Worm (Caenorhabditis elegans): ENCODE measurements around the gene F19C7.2.

- no peak for TF ChIP-seq xnd-1 (tag; optimal IDR thresholded peaks at IDR 0.05)
- TF ChIP-seq ceh-27 (GFP tag; optimal IDR thresholded peaks at IDR 0.05): no peak
- TF ChIP-seq zfh-2 (GFP tag; conservative IDR thresholded peaks at IDR 0.05): no peak
- no peak for TF ChIP-seq attf-5 (GFP tag; optimal IDR thresholded peaks at IDR 0.05)
- TF ChIP-seq nfya-1 (tag; optimal IDR thresholded peaks at IDR 0.05; ENCODE audit: borderline replicate concordance, insufficient read depth): no peak
- no peak for TF ChIP-seq somi-1 (GFP tag; optimal IDR thresholded peaks at IDR 0.05)
- no peak for TF ChIP-seq unc-62 (GFP tag; optimal IDR thresholded peaks at IDR 0.05)
- no peak for TF ChIP-seq ceh-40 (GFP tag; IDR thresholded peaks at IDR 0.05)
- TF ChIP-seq B0035.1 (tag; optimal IDR thresholded peaks at IDR 0.05): no peak
- no peak for TF ChIP-seq madf-10 (tag; optimal IDR thresholded peaks at IDR 0.05)
- no peak for TF ChIP-seq akir-1 (GFP tag; optimal IDR thresholded peaks at IDR 0.05)
- no peak for TF ChIP-seq pbrm-1 (GFP tag; IDR thresholded peaks at IDR 0.05)
- no peak for TF ChIP-seq him-1 (tag; optimal IDR thresholded peaks at IDR 0.05)
Measured at ce11 chrIV:4609568-4609967, 9.8 kb downstream of the F19C7.2 start, which contains the start of gene col-110.
